Fruit fly (Drosophila melanogaster) whole organism, prepupa: ENCODE data around the gene Obp99a.
A peak's percentile ranks its signal among the peaks of the same experiment; 100 is the strongest.

ENCODE experiments used
- CG10631 ChIP-seq: fragments of 200-800 bp; sonication (Bioruptor generic); optimal IDR thresholded peaks from 2 replicates; lab custom pipeline; 2016; ENCODE audit warnings: missing biosample characterization, missing genetic modification characterization
- CG11762 ChIP-seq: fragments of 200-800 bp; sonication (Bioruptor generic); optimal IDR thresholded peaks from 3 replicates; lab custom pipeline; 2016; ENCODE audit warnings: missing biosample characterization, missing genetic modification characterization; ENCODE audit not compliant: insufficient read depth
- CG11902 ChIP-seq: fragments of 200-800 bp; sonication (Bioruptor generic); optimal IDR thresholded peaks from 3 replicates; lab custom pipeline; 2016; ENCODE audit warnings: missing biosample characterization, missing genetic modification characterization
- CG15336 ChIP-seq: fragments of 200-800 bp; sonication (Bioruptor generic); IDR thresholded peaks from 2 replicates; pipeline ENCODE4 v1.3.6; 2022; ENCODE audit warnings: missing biosample characterization, missing genetic modification characterization
- CG16779 ChIP-seq: fragments of 200-800 bp; sonication (Bioruptor generic); optimal IDR thresholded peaks from 3 replicates; lab custom pipeline; 2017; ENCODE audit warnings: missing biosample characterization, mild to moderate bottlenecking, missing genetic modification characterization
- CG3032 ChIP-seq: fragments of 200-800 bp; optimal IDR thresholded peaks from 2 replicates; lab custom pipeline; 2019; ENCODE audit warnings: missing biosample characterization, mild to moderate bottlenecking, missing genetic modification characterization, moderate library complexity
- CG31627 ChIP-seq: fragments of 200-800 bp; sonication (Bioruptor generic); optimal IDR thresholded peaks from 3 replicates; lab custom pipeline; 2016; ENCODE audit warnings: missing biosample characterization, missing genetic modification characterization
- CG32006 ChIP-seq: fragments of 200-800 bp; sonication (Bioruptor generic); optimal IDR thresholded peaks from 3 replicates; lab custom pipeline; 2017; ENCODE audit warnings: missing biosample characterization, mild to moderate bottlenecking, missing genetic modification characterization
- CG34406 ChIP-seq: fragments of 200-800 bp; sonication (Bioruptor generic); optimal IDR thresholded peaks from 3 replicates; lab custom pipeline; 2016; ENCODE audit warnings: missing biosample characterization, missing genetic modification characterization
- CG3919 ChIP-seq: fragments of 200-800 bp; sonication (Bioruptor generic); optimal IDR thresholded peaks from 3 replicates; lab custom pipeline; 2016; ENCODE audit warnings: missing biosample characterization, missing genetic modification characterization
- CG4318 ChIP-seq: fragments of 200-800 bp; sonication (Bioruptor generic); optimal IDR thresholded peaks from 3 replicates; lab custom pipeline; 2017; ENCODE audit warnings: missing biosample characterization, mild to moderate bottlenecking, missing genetic modification characterization
- CG6163 ChIP-seq: fragments of 200-800 bp; sonication (Bioruptor generic); IDR thresholded peaks from 3 replicates; pipeline ENCODE4 v1.3.6; 2022; ENCODE audit warnings: missing biosample characterization, missing genetic modification characterization
- CG6792 ChIP-seq: fragments of 200-800 bp; sonication (Bioruptor generic); optimal IDR thresholded peaks from 3 replicates; lab custom pipeline; 2016; ENCODE audit warnings: missing biosample characterization, missing genetic modification characterization
- CG6808 ChIP-seq: fragments of 200-800 bp; sonication (Bioruptor generic); optimal IDR thresholded peaks from 3 replicates; lab custom pipeline; 2017; ENCODE audit warnings: missing biosample characterization, missing genetic modification characterization, mild to moderate bottlenecking, moderate library complexity, missing genetic modification reagents
- CG6854 ChIP-seq: fragments of 200-800 bp; sonication (Bioruptor generic); optimal IDR thresholded peaks from 2 replicates; lab custom pipeline; 2017; ENCODE audit warnings: missing biosample characterization, mild to moderate bottlenecking, missing genetic modification characterization
- CG8119 ChIP-seq: fragments of 200-800 bp; sonication (Bioruptor generic); IDR thresholded peaks from 3 replicates; pipeline ENCODE4 v1.3.6; 2022; ENCODE audit warnings: missing biosample characterization, missing genetic modification characterization
- CG8319 ChIP-seq: fragments of 200-800 bp; sonication (Bioruptor generic); optimal IDR thresholded peaks from 3 replicates; lab custom pipeline; 2016; ENCODE audit warnings: missing biosample characterization, missing genetic modification characterization
- Eip75B ChIP-seq: fragments of 200-800 bp; sonication (Bioruptor generic); optimal IDR thresholded peaks from 3 replicates; lab custom pipeline; 2016; ENCODE audit warnings: missing biosample characterization, missing genetic modification characterization
- Eip93F ChIP-seq: fragments of 200-800 bp; sonication (Bioruptor generic); optimal IDR thresholded peaks from 2 replicates; lab custom pipeline; 2016; ENCODE audit warnings: missing biosample characterization, mild to moderate bottlenecking, missing genetic modification characterization
- Ets21C ChIP-seq: fragments of 200-800 bp; sonication (Bioruptor generic); optimal IDR thresholded peaks from 3 replicates; lab custom pipeline; 2016; ENCODE audit warnings: missing biosample characterization, missing genetic modification characterization
- Ets96B ChIP-seq: fragments of 200-800 bp; optimal IDR thresholded peaks from 2 replicates; lab custom pipeline; 2019; ENCODE audit warnings: missing biosample characterization, mild to moderate bottlenecking, missing genetic modification characterization, moderate library complexity
- Hr39 ChIP-seq: fragments of 200-800 bp; sonication (Bioruptor generic); optimal IDR thresholded peaks from 2 replicates; lab custom pipeline; 2016; ENCODE audit warnings: missing biosample characterization, missing genetic modification characterization
- Lpt ChIP-seq: fragments of 200-800 bp; sonication (Bioruptor generic); optimal IDR thresholded peaks from 3 replicates; lab custom pipeline; 2016; ENCODE audit warnings: missing biosample characterization, missing genetic modification characterization
- Met ChIP-seq: fragments of 200-800 bp; sonication (Bioruptor generic); optimal IDR thresholded peaks from 3 replicates; lab custom pipeline; 2016; ENCODE audit warnings: missing biosample characterization, missing genetic modification characterization
- OdsH ChIP-seq: fragments of 200-800 bp; sonication (Bioruptor generic); optimal IDR thresholded peaks from 3 replicates; lab custom pipeline; 2016; ENCODE audit warnings: missing biosample characterization, missing genetic modification characterization
- Smox ChIP-seq: fragments of 200-800 bp; sonication (Bioruptor generic); optimal IDR thresholded peaks from 3 replicates; lab custom pipeline; 2016; ENCODE audit warnings: missing biosample characterization, missing genetic modification characterization
- Sox102F ChIP-seq: fragments of 200-800 bp; sonication (Bioruptor generic); optimal IDR thresholded peaks from 2 replicates; lab custom pipeline; 2016; ENCODE audit warnings: missing biosample characterization, mild to moderate bottlenecking, missing genetic modification characterization
- Sox14 ChIP-seq: fragments of 200-800 bp; sonication (Bioruptor generic); optimal IDR thresholded peaks from 3 replicates; lab custom pipeline; 2016; ENCODE audit warnings: missing biosample characterization, missing genetic modification characterization
- Sox15 ChIP-seq: fragments of 200-800 bp; sonication (Bioruptor generic); optimal IDR thresholded peaks from 3 replicates; lab custom pipeline; 2016; ENCODE audit warnings: missing biosample characterization, missing genetic modification characterization
- acj6 ChIP-seq: fragments of 200-800 bp; sonication (Bioruptor generic); optimal IDR thresholded peaks from 3 replicates; lab custom pipeline; 2016; ENCODE audit warnings: missing biosample characterization, missing genetic modification characterization
- cyc ChIP-seq: fragments of 200-800 bp; sonication (Bioruptor generic); optimal IDR thresholded peaks from 3 replicates; lab custom pipeline; 2016; ENCODE audit warnings: missing biosample characterization, missing genetic modification characterization
- dac ChIP-seq: fragments of 200-800 bp; sonication (Bioruptor generic); optimal IDR thresholded peaks from 2 replicates; lab custom pipeline; 2017; ENCODE audit warnings: missing biosample characterization, mild to moderate bottlenecking, missing genetic modification characterization
- esn ChIP-seq: fragments of 200-800 bp; sonication (Bioruptor generic); optimal IDR thresholded peaks from 2 replicates; lab custom pipeline; 2016; ENCODE audit warnings: missing biosample characterization, mild to moderate bottlenecking, missing genetic modification characterization, moderate library complexity
- fkh ChIP-seq: fragments of 200-800 bp; sonication (Bioruptor generic); optimal IDR thresholded peaks from 3 replicates; lab custom pipeline; 2017; ENCODE audit warnings: missing biosample characterization, mild to moderate bottlenecking, missing genetic modification characterization, moderate library complexity
- lz ChIP-seq: fragments of 200-800 bp; sonication (Bioruptor generic); optimal IDR thresholded peaks from 3 replicates; lab custom pipeline; 2016; ENCODE audit warnings: missing biosample characterization, missing genetic modification characterization
- pdm3 ChIP-seq: fragments of 200-800 bp; sonication (Bioruptor generic); optimal IDR thresholded peaks from 3 replicates; lab custom pipeline; 2016; ENCODE audit warnings: missing biosample characterization, missing genetic modification characterization
- salr ChIP-seq, 2 experiments: fragments of 200-800 bp; sonication (Bioruptor generic); optimal IDR thresholded peaks; 3 replicates each; lab custom pipeline; 2016 to 2018; ENCODE audit warnings: missing biosample characterization in 2 of 2, missing genetic modification characterization in 2 of 2, mild to moderate bottlenecking in 1 of 2
- ss ChIP-seq, 2 experiments: fragments of 200-800 bp; sonication (Bioruptor generic); optimal IDR thresholded peaks; 2 replicates in 1 of 2; 3 replicates in 1 of 2; lab custom pipeline; 2017 to 2018; ENCODE audit warnings: mild to moderate bottlenecking in 2 of 2, missing biosample characterization in 2 of 2, missing genetic modification characterization in 2 of 2, moderate library complexity in 1 of 2
- topi ChIP-seq: fragments of 200-800 bp; sonication (Bioruptor generic); optimal IDR thresholded peaks from 3 replicates; lab custom pipeline; 2016; ENCODE audit warnings: missing biosample characterization, missing genetic modification characterization
- vri ChIP-seq: fragments of 200-800 bp; sonication (Bioruptor generic); optimal IDR thresholded peaks from 3 replicates; lab custom pipeline; 2016; ENCODE audit warnings: missing biosample characterization, mild to moderate bottlenecking, missing genetic modification characterization

The Obp99a gene

dm6 chr3R:29701739-29702138 is 30.3 kb downstream of the Obp99a start:
- TF ChIP-seq Ets96B (tag; lab: Kevin White, UChicago) (no peak), CG16779 (tag; lab: Kevin White, UChicago) (no peak), CG4318 (GFP tag; lab: Kevin White, UChicago) (no peak), CG6808 (GFP tag; lab: Kevin White, UChicago) (no peak), CG6854 (GFP tag; lab: Kevin White, UChicago) (no peak), CG3032 (no peak), CG6163 (GFP tag; lab: Robert Waterston, UW) (no peak), fkh (GFP tag; lab: Kevin White, UChicago) (no peak)

- TF ChIP-seq CG11902 (GFP tag; lab: Kevin White, UChicago) (no peak), CG3919 (GFP tag; lab: Kevin White, UChicago) (peak; percentile 9), CG11762 (GFP tag; lab: Kevin White, UChicago) (no peak), acj6 (GFP tag; lab: Kevin White, UChicago) (no peak), CG15336 (no peak), Eip75B (GFP tag; lab: Kevin White, UChicago) (no peak), Sox14 (GFP tag; lab: Kevin White, UChicago) (no peak), CG34406 (GFP tag; lab: Kevin White, UChicago) (no peak), CG6808 (GFP tag; lab: Kevin White, UChicago) (no peak), vri (GFP tag; lab: Kevin White, UChicago) (no peak), Met (GFP tag; lab: Kevin White, UChicago) (peak; percentile 40), CG31627 (GFP tag; lab: Kevin White, UChicago) (no peak), CG6854 (GFP tag; lab: Kevin White, UChicago) (no peak), CG32006 (GFP tag; lab: Kevin White, UChicago) (no peak), dac (GFP tag; lab: Kevin White, UChicago) (no peak), cyc (peak; percentile 45), Hr39 (GFP tag; lab: Kevin White, UChicago) (no peak), Smox (GFP tag; lab: Kevin White, UChicago) (no peak), fkh (GFP tag; lab: Kevin White, UChicago) (no peak), Ets96B (tag; lab: Kevin White, UChicago) (no peak), topi (GFP tag; lab: Kevin White, UChicago) (peak; percentile 29), CG8319 (GFP tag; lab: Kevin White, UChicago) (no peak), Ets21C (no peak), lz (GFP tag; lab: Kevin White, UChicago) (peak; percentile 27), CG6792 (GFP tag; lab: Kevin White, UChicago) (no peak), OdsH (GFP tag; lab: Kevin White, UChicago) (no peak), Eip93F (no peak), salr (GFP tag; optimal IDR thresholded peaks at IDR 0.05; lab: Kevin White, UChicago) (no peak)
- TF ChIP-seq, all 60 proteins: peak for 5
Observed at dm6 chr3R:29704557-29704956, 33.1 kb downstream of the Obp99a start.

DNA sequence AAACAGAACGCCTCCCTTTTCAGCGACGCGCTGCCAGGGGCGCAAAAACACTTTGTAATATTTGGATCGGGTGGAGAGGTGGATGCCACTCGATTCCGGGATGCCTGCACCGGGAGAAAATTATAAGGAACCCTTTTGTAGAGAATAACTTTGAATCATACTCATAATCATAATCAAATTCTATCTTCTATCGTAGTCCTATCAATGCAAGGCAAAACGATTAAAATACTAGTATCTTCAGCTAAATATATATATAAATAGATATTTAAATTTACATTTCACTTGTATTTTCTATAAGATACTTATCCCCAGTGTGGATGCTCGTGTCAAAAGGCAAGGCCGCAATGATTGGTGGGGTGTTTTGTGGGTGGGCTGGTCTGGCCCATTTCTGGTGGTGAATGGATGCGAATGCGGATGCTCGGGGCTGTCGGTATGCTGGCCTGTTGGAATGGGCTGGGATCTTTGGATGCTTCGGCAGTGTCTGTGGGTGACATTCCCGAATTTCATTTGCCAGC is 34.4 kb downstream of the Obp99a start:
- TF ChIP-seq CG6808 (GFP tag; lab: Kevin White, UChicago) (no peak), CG31627 (GFP tag; lab: Kevin White, UChicago) (no peak), CG32006 (GFP tag; lab: Kevin White, UChicago) (no peak), Lpt (GFP tag; lab: Kevin White, UChicago) (no peak), CG10631 (no peak), Ets21C (no peak), ss (GFP tag; optimal IDR thresholded peaks at IDR 0.05; lab: Kevin White, UChicago) (no peak), CG15336 (no peak), CG8319 (GFP tag; lab: Kevin White, UChicago) (no peak)

dm6 chr3R:29707258-29707657 is 35.8 kb downstream of the Obp99a start:
- TF ChIP-seq CG8119 (GFP tag; lab: Robert Waterston, UW) (no peak), CG6854 (GFP tag; lab: Kevin White, UChicago) (no peak), esn (GFP tag; lab: Kevin White, UChicago) (no peak), Sox102F (GFP tag; lab: Kevin White, UChicago) (no peak), CG34406 (GFP tag; lab: Kevin White, UChicago) (no peak), Eip93F (no peak), CG15336 (no peak), Sox15 (GFP tag; lab: Kevin White, UChicago) (no peak), pdm3 (GFP tag; lab: Kevin White, UChicago) (no peak), CG6792 (GFP tag; lab: Kevin White, UChicago) (no peak), CG10631 (no peak), Met (GFP tag; lab: Kevin White, UChicago) (no peak), Ets96B (tag; lab: Kevin White, UChicago) (no peak), CG16779 (tag; lab: Kevin White, UChicago) (no peak)
